Worm (Caenorhabditis elegans) whole organism, late embryonic: ENCODE results near the gene col-161.

Source experiments
- ama-1 ChIP-seq: fragments of 150-350 bp; optimal IDR thresholded peaks from 2 replicates; lab custom pipeline; 2014
- ceh-18 ChIP-seq: sonication (generic microtip); optimal IDR thresholded peaks from 2 replicates; lab custom pipeline; 2016; ENCODE audit warnings: missing genetic modification characterization, missing compliant biosample characterization
- ceh-24 ChIP-seq: sonication (generic microtip); optimal IDR thresholded peaks from 2 replicates; lab custom pipeline; 2016; ENCODE audit warnings: mild to moderate bottlenecking, missing genetic modification characterization, missing compliant biosample characterization
- ceh-6 ChIP-seq: fragments of 200-800 bp; sonication (Bioruptor generic); optimal IDR thresholded peaks from 2 replicates; lab custom pipeline; 2018; ENCODE audit warnings: mild to moderate bottlenecking, missing genetic modification characterization, missing compliant biosample characterization
- elt-2 ChIP-seq: sonication (generic microtip); optimal IDR thresholded peaks from 2 replicates; lab custom pipeline; 2016; ENCODE audit warnings: missing genetic modification reagents, missing genetic modification characterization, missing compliant biosample characterization
- fkh-10 ChIP-seq: fragments of 150-350 bp; optimal IDR thresholded peaks from 2 replicates; lab custom pipeline; 2014; ENCODE audit warnings: missing biosample characterization, missing genetic modification reagents, missing genetic modification characterization
- hlh-6 ChIP-seq: sonication (generic microtip); optimal IDR thresholded peaks from 2 replicates; lab custom pipeline; 2016; ENCODE audit warnings: missing genotype, missing genetic modification characterization, missing compliant biosample characterization
- nhr-11 ChIP-seq: fragments of 150-350 bp; optimal IDR thresholded peaks from 2 replicates; lab custom pipeline; 2014; ENCODE audit warnings: missing biosample characterization, missing genetic modification characterization
- npax-4 ChIP-seq: sonication (generic microtip); optimal IDR thresholded peaks from 2 replicates; lab custom pipeline; 2016; ENCODE audit warnings: missing genetic modification characterization, missing compliant biosample characterization
- pha-4 ChIP-seq: fragments of 150-350 bp; optimal IDR thresholded peaks from 2 replicates; lab custom pipeline; 2018; ENCODE audit warnings: missing biosample characterization, missing genetic modification reagents, missing genetic modification characterization
- rnt-1 ChIP-seq: sonication (generic microtip); optimal IDR thresholded peaks from 2 replicates; lab custom pipeline; 2016; ENCODE audit warnings: missing genetic modification characterization, missing compliant biosample characterization
- sox-4 ChIP-seq: sonication (generic microtip); optimal IDR thresholded peaks from 2 replicates; lab custom pipeline; 2017; ENCODE audit warnings: mild to moderate bottlenecking, missing genetic modification characterization, inconsistent platforms, missing compliant biosample characterization
- zip-5 ChIP-seq: sonication (generic microtip); optimal IDR thresholded peaks from 2 replicates; lab custom pipeline; 2016; ENCODE audit warnings: missing genetic modification characterization, missing compliant biosample characterization

- no peak for TF ChIP-seq fkh-10
- no peak for TF ChIP-seq ceh-6
- no peak for TF ChIP-seq ama-1 (lab: Kevin White, UChicago)
- no peak for TF ChIP-seq hlh-6
- TF ChIP-seq nhr-11, result no peak
- TF ChIP-seq pha-4 (tag; lab: Kevin White, UChicago), result no peak
- TF ChIP-seq zip-5 (tag; lab: Kevin White, UChicago), result no peak
- no peak for TF ChIP-seq rnt-1 (tag; lab: Kevin White, UChicago)
- no peak for TF ChIP-seq ceh-18 (tag; lab: Kevin White, UChicago)
- no peak for TF ChIP-seq ceh-24 (tag; lab: Kevin White, UChicago)
- TF ChIP-seq sox-4 (tag; lab: Kevin White, UChicago), result no peak
- no peak for TF ChIP-seq elt-2
- no peak for TF ChIP-seq npax-4 (tag; lab: Kevin White, UChicago)
Measured at ce11 chrV:13273302-13273701, 44.5 kb downstream of the col-161 start.
